Fruit fly (Drosophila melanogaster): ENCODE data around the gene CG3457.

DNA sequence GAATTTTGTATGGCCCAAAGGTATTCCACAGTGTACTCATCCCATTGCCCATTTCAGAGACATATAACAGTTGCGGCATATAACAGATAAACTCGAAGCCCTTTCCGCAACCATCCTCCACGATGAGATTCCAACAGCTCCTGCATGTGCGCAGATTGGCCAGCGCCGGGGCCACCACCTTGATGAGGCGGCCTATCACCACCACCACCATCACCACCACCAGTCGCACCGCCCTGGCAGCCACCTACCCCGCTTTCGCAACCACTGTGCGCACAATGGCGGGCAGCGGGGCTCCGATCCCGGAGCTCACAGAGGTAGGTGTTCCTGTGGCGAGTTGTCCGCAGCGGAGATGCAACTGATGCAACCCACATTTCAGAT, 44.7 kb upstream of the CG3457 start:
- no peak for TF ChIP-seq CG8478 (optimal IDR thresholded peaks at IDR 0.05)
- TF ChIP-seq CTCF (optimal IDR thresholded peaks at IDR 0.05), result no peak
